Worm (Caenorhabditis elegans) whole organism, L4 larva: Measurements from ENCODE around the gene K10D2.8.
A peak's percentile ranks its signal among the peaks of the same experiment; 100 is the strongest.

ENCODE experiments used
- F10B5.3 ChIP-seq: sonication (generic microtip); optimal IDR thresholded peaks from 2 replicates; lab custom pipeline; 2016; ENCODE audit warnings: mild to moderate bottlenecking, missing genetic modification characterization, missing compliant biosample characterization
- F26F4.8 ChIP-seq: fragments of 200-800 bp; sonication (Bioruptor generic); conservative IDR thresholded peaks from 2 replicates; pipeline ENCODE4 v1.3.6; 2022; ENCODE audit warnings: missing genetic modification characterization, missing compliant biosample characterization
- F37D6.2 ChIP-seq: sonication (generic microtip); optimal IDR thresholded peaks from 2 replicates; lab custom pipeline; 2016; ENCODE audit warnings: mild to moderate bottlenecking, missing genetic modification characterization, missing compliant biosample characterization
- F44E2.7 ChIP-seq: fragments of 200-800 bp; sonication (Bioruptor generic); IDR thresholded peaks from 2 replicates; pipeline ENCODE4 v2.1.2; 2022; ENCODE audit warnings: missing genetic modification characterization, missing compliant biosample characterization
- F49E8.2 ChIP-seq: sonication (generic microtip); optimal IDR thresholded peaks from 2 replicates; lab custom pipeline; 2016; ENCODE audit warnings: missing compliant biosample characterization, mild to moderate bottlenecking, missing genetic modification characterization, borderline replicate concordance
- T20F7.1 ChIP-seq: fragments of 200-800 bp; sonication (Bioruptor generic); optimal IDR thresholded peaks from 2 replicates; lab custom pipeline; 2018; ENCODE audit warnings: mild to moderate bottlenecking, missing genetic modification characterization, missing compliant biosample characterization
- T26A8.4 ChIP-seq: fragments of 200-800 bp; sonication (Bioruptor generic); IDR thresholded peaks from 2 replicates; pipeline ENCODE4 v1.3.6; 2022; ENCODE audit warnings: missing genetic modification characterization, missing compliant biosample characterization
- Y48G9A.11 ChIP-seq: fragments of 200-800 bp; sonication (Bioruptor generic); IDR thresholded peaks from 2 replicates; pipeline ENCODE4 v1.3.6; 2022; ENCODE audit warnings: missing genetic modification reagents, missing genetic modification characterization, missing compliant biosample characterization
- Y5F2A.4 ChIP-seq: fragments of 200-800 bp; sonication (Bioruptor generic); optimal IDR thresholded peaks from 2 replicates; lab custom pipeline; 2018; ENCODE audit warnings: mild to moderate bottlenecking, missing genetic modification characterization, missing compliant biosample characterization
- ama-1 ChIP-seq: fragments of 150-350 bp; optimal IDR thresholded peaks from 2 replicates; lab custom pipeline; 2014; ENCODE audit warnings: inconsistent platforms, mixed read lengths
- arid-1 ChIP-seq: fragments of 200-800 bp; sonication (Bioruptor generic); conservative IDR thresholded peaks from 2 replicates; pipeline ENCODE4 v1.3.6; 2022; ENCODE audit warnings: missing genetic modification reagents, missing genetic modification characterization, missing compliant biosample characterization
- attf-4 ChIP-seq: sonication (generic microtip); optimal IDR thresholded peaks from 3 replicates; lab custom pipeline; 2017; ENCODE audit warnings: missing biosample characterization, missing genetic modification characterization
- ceh-28 ChIP-seq: fragments of 150-350 bp; optimal IDR thresholded peaks from 2 replicates; lab custom pipeline; 2014; ENCODE audit warnings: missing biosample characterization, missing genetic modification reagents, missing genetic modification characterization
- ceh-32 ChIP-seq: sonication (generic microtip); optimal IDR thresholded peaks from 2 replicates; lab custom pipeline; 2016; ENCODE audit warnings: mild to moderate bottlenecking, missing genetic modification characterization, missing compliant biosample characterization; ENCODE audit not compliant: poor library complexity
- ceh-82 ChIP-seq: sonication (generic microtip); optimal IDR thresholded peaks from 2 replicates; lab custom pipeline; 2017; ENCODE audit warnings: missing biosample characterization, missing genetic modification characterization
- daf-16 ChIP-seq, 3 experiments: sonication (generic microtip); optimal IDR thresholded peaks; 2 replicates each; lab custom pipeline; 2016 to 2017; ENCODE audit warnings: missing genetic modification characterization in 3 of 3, missing genetic modification reagents in 3 of 3, mild to moderate bottlenecking in 2 of 3, missing compliant biosample characterization in 2 of 3, missing biosample characterization in 1 of 3, moderate library complexity in 1 of 3
- dmd-6 ChIP-seq: fragments of 200-800 bp; sonication (Bioruptor generic); IDR thresholded peaks from 2 replicates; pipeline ENCODE4 v1.3.6; 2022; ENCODE audit warnings: missing genetic modification reagents, missing genetic modification characterization, missing compliant biosample characterization
- dmd-8 ChIP-seq: fragments of 200-800 bp; sonication (Bioruptor generic); IDR thresholded peaks from 2 replicates; pipeline ENCODE4 v1.3.6; 2022; ENCODE audit warnings: missing genetic modification characterization, missing compliant biosample characterization
- dmd-9 ChIP-seq: fragments of 200-800 bp; sonication (Bioruptor generic); IDR thresholded peaks from 2 replicates; pipeline ENCODE4 v1.3.6; 2022; ENCODE audit warnings: missing genetic modification reagents, missing genetic modification characterization, missing compliant biosample characterization
- dpl-1 ChIP-seq: fragments of 150-350 bp; optimal IDR thresholded peaks from 2 replicates; lab custom pipeline; 2014; ENCODE audit warnings: missing biosample characterization, missing genetic modification reagents, missing genetic modification characterization
- duxl-1 ChIP-seq: sonication (generic microtip); optimal IDR thresholded peaks from 2 replicates; lab custom pipeline; 2016; ENCODE audit warnings: mild to moderate bottlenecking, missing genetic modification characterization, moderate library complexity, missing compliant biosample characterization; ENCODE audit not compliant: poor library complexity
- dve-1 ChIP-seq: sonication (generic microtip); optimal IDR thresholded peaks from 2 replicates; lab custom pipeline; 2017; ENCODE audit warnings: antibody characterized with exemption, mild to moderate bottlenecking, missing genetic modification characterization, missing compliant biosample characterization; ENCODE audit not compliant: insufficient read depth
- gei-8 ChIP-seq: fragments of 200-800 bp; sonication (Bioruptor generic); optimal IDR thresholded peaks from 2 replicates; lab custom pipeline; 2018; ENCODE audit warnings: mild to moderate bottlenecking, missing genetic modification characterization, missing compliant biosample characterization
- hlh-11 ChIP-seq: fragments of 200-800 bp; sonication (Bioruptor generic); optimal IDR thresholded peaks from 2 replicates; lab custom pipeline; 2018; ENCODE audit warnings: mild to moderate bottlenecking, missing genetic modification characterization, missing compliant biosample characterization
- lim-7 ChIP-seq: fragments of 200-800 bp; sonication (Bioruptor generic); IDR thresholded peaks from 2 replicates; pipeline ENCODE4 v1.3.6; 2022; ENCODE audit warnings: missing genetic modification characterization, missing compliant biosample characterization
- lin-1 ChIP-seq: fragments of 200-800 bp; sonication (Bioruptor generic); IDR thresholded peaks from 2 replicates; pipeline ENCODE4 v1.3.6; 2022; ENCODE audit warnings: missing genetic modification reagents, missing genetic modification characterization, missing compliant biosample characterization
- lin-13 ChIP-seq: fragments of 150-350 bp; optimal IDR thresholded peaks from 2 replicates; lab custom pipeline; 2014; ENCODE audit warnings: missing biosample characterization, missing genetic modification reagents, missing genetic modification characterization
- lir-3 ChIP-seq: sonication (generic microtip); optimal IDR thresholded peaks from 2 replicates; lab custom pipeline; 2016; ENCODE audit warnings: mild to moderate bottlenecking, missing genetic modification characterization, missing compliant biosample characterization
- mep-1 ChIP-seq: fragments of 150-350 bp; sonication (generic microtip); optimal IDR thresholded peaks from 3 replicates; lab custom pipeline; 2014; ENCODE audit warnings: missing biosample characterization, missing genetic modification characterization
- mes-2 ChIP-seq: sonication (generic microtip); optimal IDR thresholded peaks from 2 replicates; lab custom pipeline; 2016; ENCODE audit warnings: missing genotype, mild to moderate bottlenecking, missing genetic modification characterization, missing compliant biosample characterization; ENCODE audit not compliant: poor library complexity, severe bottlenecking
- mxl-2 ChIP-seq: fragments of 200-800 bp; sonication (Bioruptor generic); conservative IDR thresholded peaks from 2 replicates; pipeline ENCODE4 v1.3.6; 2022; ENCODE audit warnings: missing genetic modification reagents, missing genetic modification characterization, missing compliant biosample characterization
- nhr-102 ChIP-seq: sonication (generic microtip); optimal IDR thresholded peaks from 2 replicates; lab custom pipeline; 2016; ENCODE audit warnings: mild to moderate bottlenecking, missing genetic modification characterization, moderate library complexity, missing compliant biosample characterization
- nhr-25 ChIP-seq: sonication (generic microtip); optimal IDR thresholded peaks from 2 replicates; lab custom pipeline; 2017; ENCODE audit warnings: missing genetic modification characterization, mild to moderate bottlenecking, missing compliant biosample characterization, antibody characterized with exemption, moderate library complexity, borderline replicate concordance; ENCODE audit not compliant: insufficient read depth
- nhr-28 ChIP-seq: fragments of 150-350 bp; optimal IDR thresholded peaks from 2 replicates; lab custom pipeline; 2014; ENCODE audit warnings: missing biosample characterization, missing genetic modification characterization
- nhr-6 ChIP-seq: fragments of 150-350 bp; optimal IDR thresholded peaks from 2 replicates; lab custom pipeline; 2014; ENCODE audit warnings: missing biosample characterization, missing genetic modification characterization
- nhr-76 ChIP-seq: fragments of 150-350 bp; optimal IDR thresholded peaks from 2 replicates; lab custom pipeline; 2014; ENCODE audit warnings: missing biosample characterization, missing genetic modification characterization
- nhr-77 ChIP-seq: fragments of 150-350 bp; optimal IDR thresholded peaks from 2 replicates; lab custom pipeline; 2014; ENCODE audit warnings: missing biosample characterization, missing genetic modification characterization
- pha-4 ChIP-seq, 2 experiments: fragments of 150-350 bp in 1 of 2; fragments of 200-800 bp in 1 of 2; sonication (Bioruptor generic) in 1 of 2; IDR thresholded peaks in 1 of 2; optimal IDR thresholded peaks in 1 of 2; 2 replicates each; pipeline versions ENCODE4 v1.3.6 to Lab custom; 2014 to 2022; ENCODE audit warnings: missing genetic modification characterization in 2 of 2, missing genetic modification reagents in 2 of 2, missing biosample characterization in 1 of 2, missing compliant biosample characterization in 1 of 2
- pqm-1 ChIP-seq: sonication (generic microtip); optimal IDR thresholded peaks from 2 replicates; lab custom pipeline; 2017; ENCODE audit warnings: missing biosample characterization, missing genetic modification characterization
- rbr-2 ChIP-seq: sonication (generic microtip); optimal IDR thresholded peaks from 2 replicates; lab custom pipeline; 2016; ENCODE audit warnings: missing genotype, missing genetic modification characterization, missing compliant biosample characterization
- saeg-2 ChIP-seq: fragments of 200-800 bp; sonication (Bioruptor generic); IDR thresholded peaks from 2 replicates; pipeline ENCODE4 v1.3.6; 2022; ENCODE audit warnings: missing genetic modification reagents, missing genetic modification characterization, missing compliant biosample characterization
- snpc-4 ChIP-seq: fragments of 150-350 bp; optimal IDR thresholded peaks from 2 replicates; lab custom pipeline; 2014; ENCODE audit warnings: missing biosample characterization, missing genetic modification characterization
- tag-97 ChIP-seq: fragments of 200-800 bp; sonication (Bioruptor generic); IDR thresholded peaks from 2 replicates; pipeline ENCODE4 v1.3.6; 2022; ENCODE audit warnings: missing genetic modification characterization, missing compliant biosample characterization
- zip-2 ChIP-seq: fragments of 150-350 bp; optimal IDR thresholded peaks from 2 replicates; lab custom pipeline; 2014; ENCODE audit warnings: missing biosample characterization, missing genetic modification characterization

The K10D2.8 gene

DNA sequence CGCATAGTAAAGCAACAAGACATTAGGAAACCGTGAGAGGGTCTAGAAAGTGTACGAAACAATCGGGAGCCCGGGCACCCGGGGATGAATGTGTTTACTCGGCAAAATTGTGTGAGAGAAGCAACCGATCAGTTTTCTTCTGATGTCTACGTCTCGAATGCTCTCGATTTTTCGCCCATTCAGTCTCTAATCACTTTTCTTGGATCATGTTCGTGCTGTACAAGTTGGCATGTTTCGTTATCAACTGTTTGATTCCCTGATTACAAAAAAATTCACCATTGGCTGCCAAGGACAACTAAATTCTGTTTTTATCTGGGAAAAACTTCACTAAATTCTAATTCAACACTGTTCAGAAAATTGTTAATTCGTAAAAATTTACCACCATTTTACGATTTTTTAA lies 7.9 kb upstream of the K10D2.8 start (continued):
- TF ChIP-seq attf-4 (tag; lab: Kevin White, UChicago): no peak
- no peak for TF ChIP-seq mes-2 (tag; lab: Kevin White, UChicago)
- TF ChIP-seq rbr-2 (tag; lab: Kevin White, UChicago): no peak
- no peak for TF ChIP-seq F26F4.8 (GFP tag; lab: Robert Waterston, UW)
- TF ChIP-seq nhr-102: no peak
- TF ChIP-seq ceh-82 (tag; lab: Kevin White, UChicago): no peak
- TF ChIP-seq mxl-2 (GFP tag; lab: Robert Waterston, UW): no peak
- no peak for TF ChIP-seq saeg-2 (GFP tag; lab: Robert Waterston, UW)
- TF ChIP-seq hlh-11 (tag; lab: Kevin White, UChicago): peak; percentile 34
- no peak for TF ChIP-seq pha-4 (GFP tag; IDR thresholded peaks at IDR 0.05; lab: Robert Waterston, UW)
- TF ChIP-seq pha-4 (tag; optimal IDR thresholded peaks at IDR 0.05; lab: Kevin White, UChicago): no peak
- no peak for TF ChIP-seq T20F7.1 (GFP tag; lab: Kevin White, UChicago)
- TF ChIP-seq lir-3 (tag; lab: Kevin White, UChicago): no peak
- TF ChIP-seq lim-7 (GFP tag; lab: Robert Waterston, UW): no peak
- no peak for TF ChIP-seq ceh-32 (tag; lab: Kevin White, UChicago)
- no peak for TF ChIP-seq lin-13 (GFP tag; lab: Kevin White, UChicago)
- no peak for TF ChIP-seq Y48G9A.11
- peak; percentile 31 for TF ChIP-seq nhr-28 (tag; lab: Kevin White, UChicago)
- TF ChIP-seq F49E8.2 (tag; lab: Kevin White, UChicago): no peak
- peak; percentile 20 for TF ChIP-seq dve-1 (tag; lab: Kevin White, UChicago)
- TF ChIP-seq arid-1 (GFP tag; lab: Robert Waterston, UW): no peak
- no peak for TF ChIP-seq nhr-77 (tag; lab: Kevin White, UChicago)
- peak; percentile 9 for TF ChIP-seq pqm-1 (tag; lab: Kevin White, UChicago)
- TF ChIP-seq F44E2.7 (GFP tag; lab: Robert Waterston, UW): no peak
- no peak for TF ChIP-seq zip-2 (tag; lab: Kevin White, UChicago)
- TF ChIP-seq gei-8 (GFP tag; lab: Kevin White, UChicago): no peak
- no peak for TF ChIP-seq F10B5.3 (tag; lab: Kevin White, UChicago)
- no peak for TF ChIP-seq lin-1 (GFP tag; lab: Robert Waterston, UW)
- TF ChIP-seq mep-1 (tag; lab: Kevin White, UChicago): no peak
- no peak for TF ChIP-seq snpc-4 (tag; lab: Kevin White, UChicago)
- TF ChIP-seq ama-1 (lab: Kevin White, UChicago): no peak
- no peak for TF ChIP-seq dpl-1 (GFP tag; lab: Kevin White, UChicago)
- TF ChIP-seq dmd-6: peak; percentile 46
- TF ChIP-seq ceh-28 (tag; lab: Kevin White, UChicago): no peak
- TF ChIP-seq daf-16 (GFP tag; optimal IDR thresholded peaks at IDR 0.05; lab: Kevin White, UChicago): no peak
- peak; percentile 51 for TF ChIP-seq daf-16 (tag; optimal IDR thresholded peaks at IDR 0.05; lab: Kevin White, UChicago)
- no peak for TF ChIP-seq nhr-76 (tag; lab: Kevin White, UChicago)
- TF ChIP-seq nhr-25: no peak
- TF ChIP-seq dmd-8 (GFP tag; lab: Robert Waterston, UW): no peak
- no peak for TF ChIP-seq T26A8.4 (GFP tag; lab: Robert Waterston, UW)
- TF ChIP-seq nhr-6 (tag; lab: Kevin White, UChicago): no peak
- no peak for TF ChIP-seq F37D6.2
- TF ChIP-seq duxl-1 (tag; lab: Kevin White, UChicago): no peak
- no peak for TF ChIP-seq dmd-9 (GFP tag; lab: Robert Waterston, UW)
- no peak for TF ChIP-seq Y5F2A.4 (GFP tag; lab: Kevin White, UChicago)
- TF ChIP-seq tag-97 (GFP tag; lab: Robert Waterston, UW): no peak
